Fruit fly (Drosophila melanogaster): ENCODE data around the gene csw.

csw gene

dm6 chrX:2070708-2071063 lies 23.3 kb upstream of the csw start (continued):
- TF ChIP-seq CG12659 (GFP tag; optimal IDR thresholded peaks at IDR 0.05) (peak; percentile 54), sima (GFP tag; optimal IDR thresholded peaks at IDR 0.05) (no peak), ewg (GFP tag; optimal IDR thresholded peaks at IDR 0.05) (peak; percentile 19), CG10654 (GFP tag; optimal IDR thresholded peaks at IDR 0.05) (peak; percentile 12), CG12155 (GFP tag; optimal IDR thresholded peaks at IDR 0.05) (peak; percentile 60), gcm (GFP tag; optimal IDR thresholded peaks at IDR 0.05) (peak; percentile 56), cas (GFP tag; IDR thresholded peaks at IDR 0.05) (0 out of 2 replicates have a peak, but pooled peaks have one; percentile 53), CG12299 (tag; optimal IDR thresholded peaks at IDR 0.05) (no peak), psq (GFP tag; optimal IDR thresholded peaks at IDR 0.05) (no peak), CG10565 (GFP tag; optimal IDR thresholded peaks at IDR 0.05) (no peak), Doc3 (GFP tag; IDR thresholded peaks at IDR 0.05; ENCODE audit: partially characterized antibody) (no peak), hth (optimal IDR thresholded peaks at IDR 0.05) (no peak), tup (GFP tag; optimal IDR thresholded peaks at IDR 0.05) (no peak), CG4404 (GFP tag; IDR thresholded peaks at IDR 0.05) (peak; percentile 53), CG11398 (GFP tag; optimal IDR thresholded peaks at IDR 0.05) (peak; percentile 46), CG6683 (GFP tag; optimal IDR thresholded peaks at IDR 0.05) (peak; percentile 46), CG8388 (GFP tag; optimal IDR thresholded peaks at IDR 0.05) (peak; percentile 30), PHDP (tag; optimal IDR thresholded peaks at IDR 0.05) (peak; percentile 55), CG1603 (tag; optimal IDR thresholded peaks at IDR 0.05) (peak; percentile 62), NC2α (GFP tag; optimal IDR thresholded peaks at IDR 0.05) (no peak), Atf3 (GFP tag; optimal IDR thresholded peaks at IDR 0.05) (peak; percentile 10), CG14667 (GFP tag; IDR thresholded peaks at IDR 0.05) (peak; percentile 31; the same call in 1 of the 2 replicates), CG4707 (GFP tag; optimal IDR thresholded peaks at IDR 0.05) (no peak), CG3995 (GFP tag; optimal IDR thresholded peaks at IDR 0.05) (peak; percentile 44), CG4360 (GFP tag; IDR thresholded peaks at IDR 0.05) (no peak), CG13894 (tag; optimal IDR thresholded peaks at IDR 0.05) (peak; percentile 40), sim (GFP tag; IDR thresholded peaks at IDR 0.05) (no peak), abd-A (tag; optimal IDR thresholded peaks at IDR 0.05) (peak; percentile 5), nmo (GFP tag; optimal IDR thresholded peaks at IDR 0.05) (peak; percentile 52), ase (GFP tag; IDR thresholded peaks at IDR 0.05) (peak; percentile 71), tin (GFP tag; optimal IDR thresholded peaks at IDR 0.05) (peak; percentile 42), vvl (GFP tag; IDR thresholded peaks at IDR 0.05) (peak; percentile 80), CG31388 (GFP tag; optimal IDR thresholded peaks at IDR 0.05) (no peak), crc (GFP tag; optimal IDR thresholded peaks at IDR 0.05) (peak; percentile 32), MTF-1 (GFP tag; optimal IDR thresholded peaks at IDR 0.05; ENCODE audit: borderline replicate concordance) (no peak), ems (GFP tag; optimal IDR thresholded peaks at IDR 0.05) (no peak), stc (GFP tag; IDR thresholded peaks at IDR 0.05) (peak; percentile 47; the same call in 1 of the 2 replicates), Nf-YB (GFP tag; optimal IDR thresholded peaks at IDR 0.05) (no peak), CG32772 (GFP tag; IDR thresholded peaks at IDR 0.05) (peak; percentile 61), CG2199 (GFP tag; IDR thresholded peaks at IDR 0.05) (peak; percentile 34; the same call in 1 of the 3 replicates), CG8089 (GFP tag; optimal IDR thresholded peaks at IDR 0.05) (peak; percentile 25), CG4820 (GFP tag; optimal IDR thresholded peaks at IDR 0.05) (peak; percentile 37), Deaf1 (tag; optimal IDR thresholded peaks at IDR 0.05) (peak; percentile 31), ranshi (GFP tag; IDR thresholded peaks at IDR 0.05) (peak; percentile 65; the same call in 1 of the 2 replicates), CG1832 (GFP tag; optimal IDR thresholded peaks at IDR 0.05) (no peak), ATbp (GFP tag; optimal IDR thresholded peaks at IDR 0.05) (peak; percentile 46), Ravus (GFP tag; IDR thresholded peaks at IDR 0.05) (peak; percentile 20), wdn (GFP tag; IDR thresholded peaks at IDR 0.05) (peak; percentile 65), Ada2b (GFP tag; IDR thresholded peaks at IDR 0.05) (peak; percentile 76), dimm (GFP tag; IDR thresholded peaks at IDR 0.05) (0 out of 2 replicates have a peak, but pooled peaks have one; percentile 23), ken (GFP tag; IDR thresholded peaks at IDR 0.05) (0 out of 3 replicates have a peak, but pooled peaks have one; percentile 50), H15 (GFP tag; IDR thresholded peaks at IDR 0.05) (no peak; the same call in 2 of the 3 replicates)

Data from whole organism, embryonic.